Fruit fly (Drosophila melanogaster): Measurements from ENCODE around the gene NAAT1.

dm6 chrX:5427261-5427660 is 16.6 kb upstream of the NAAT1 start, which contains the start of gene CG16756:
- no peak for TF ChIP-seq H15 (GFP tag; IDR thresholded peaks at IDR 0.05)
- no peak for TF ChIP-seq Blimp-1 (GFP tag; optimal IDR thresholded peaks at IDR 0.05)
- no peak for TF ChIP-seq CG10431 (GFP tag; optimal IDR thresholded peaks at IDR 0.05)
- no peak for TF ChIP-seq CG17328 (GFP tag; IDR thresholded peaks at IDR 0.05)
- TF ChIP-seq tup (GFP tag; optimal IDR thresholded peaks at IDR 0.05) = no peak
- TF ChIP-seq cato (GFP tag; optimal IDR thresholded peaks at IDR 0.05; ENCODE audit: borderline replicate concordance) = no peak
- TF ChIP-seq crol (GFP tag; IDR thresholded peaks at IDR 0.05) = no peak
- TF ChIP-seq insv (GFP tag; optimal IDR thresholded peaks at IDR 0.05) = no peak
- no peak for TF ChIP-seq CG4328 (GFP tag; optimal IDR thresholded peaks at IDR 0.05)
- no peak for TF ChIP-seq CG14050 (GFP tag; IDR thresholded peaks at IDR 0.05)
- no peak for TF ChIP-seq Dp (GFP tag; optimal IDR thresholded peaks at IDR 0.05)
- TF ChIP-seq eyg (GFP tag; optimal IDR thresholded peaks at IDR 0.05) = no peak
- TF ChIP-seq Hmr (GFP tag; optimal IDR thresholded peaks at IDR 0.05) = no peak

All from whole organism, embryonic.